Fruit fly (Drosophila melanogaster) whole organism, embryonic: ENCODE data around the gene tipE.
A peak's percentile ranks its signal among the peaks of the same experiment; 100 is the strongest.

Experiments
- Atf3 ChIP-seq: fragments of 200-800 bp; sonication (Bioruptor generic); optimal IDR thresholded peaks from 3 replicates; lab custom pipeline; 2016; ENCODE audit warnings: missing biosample characterization, missing genetic modification characterization
- Atf6 ChIP-seq: fragments of 200-800 bp; sonication (Bioruptor generic); IDR thresholded peaks from 2 replicates; pipeline ENCODE4 v1.3.6; 2022; ENCODE audit warnings: missing biosample characterization, missing genetic modification characterization
- BEAF-32 ChIP-seq: fragments of 200-800 bp; sonication (Bioruptor generic); optimal IDR thresholded peaks from 3 replicates; lab custom pipeline; 2017; ENCODE audit warnings: missing biosample characterization, missing genetic modification characterization, mild to moderate bottlenecking, moderate library complexity, missing genetic modification reagents
- CG11696 ChIP-seq: fragments of 200-800 bp; sonication (Bioruptor generic); IDR thresholded peaks from 2 replicates; pipeline ENCODE4 v1.3.6; 2022; ENCODE audit warnings: missing biosample characterization, missing genetic modification characterization
- CG12104 ChIP-seq: fragments of 200-800 bp; sonication (Bioruptor generic); optimal IDR thresholded peaks from 3 replicates; lab custom pipeline; 2016; ENCODE audit warnings: missing biosample characterization, missing genetic modification characterization
- CG13287 ChIP-seq: fragments of 200-800 bp; sonication (Bioruptor generic); IDR thresholded peaks from 2 replicates; pipeline ENCODE4 v1.3.6; 2022; ENCODE audit warnings: missing biosample characterization, missing genetic modification characterization; ENCODE audit not compliant: partially characterized antibody
- CG14441 ChIP-seq: fragments of 200-800 bp; sonication (Bioruptor generic); IDR thresholded peaks from 2 replicates; pipeline ENCODE4 v1.3.6; 2022; ENCODE audit warnings: missing biosample characterization, missing genetic modification characterization
- CG1603 ChIP-seq: fragments of 200-800 bp; sonication (Bioruptor generic); optimal IDR thresholded peaks from 2 replicates; lab custom pipeline; 2019; ENCODE audit warnings: missing biosample characterization, mild to moderate bottlenecking, missing genetic modification characterization, moderate library complexity
- CG16815 ChIP-seq: fragments of 200-800 bp; sonication (Bioruptor generic); optimal IDR thresholded peaks from 3 replicates; lab custom pipeline; 2017; ENCODE audit warnings: missing biosample characterization, mild to moderate bottlenecking, missing genetic modification characterization
- CG18599 ChIP-seq: fragments of 200-800 bp; sonication (Bioruptor generic); optimal IDR thresholded peaks from 3 replicates; lab custom pipeline; 2017; ENCODE audit warnings: missing biosample characterization, missing genetic modification characterization, mild to moderate bottlenecking, moderate library complexity, missing genetic modification reagents
- CG18619 ChIP-seq: fragments of 200-800 bp; sonication (Bioruptor generic); optimal IDR thresholded peaks from 3 replicates; lab custom pipeline; 2017; ENCODE audit warnings: missing biosample characterization, mild to moderate bottlenecking, missing genetic modification characterization
- CG2712 ChIP-seq: fragments of 200-800 bp; optimal IDR thresholded peaks from 3 replicates; lab custom pipeline; 2019; ENCODE audit warnings: missing biosample characterization, mild to moderate bottlenecking, missing genetic modification characterization, moderate library complexity
- CG3847 ChIP-seq: fragments of 200-800 bp; sonication (Bioruptor generic); IDR thresholded peaks from 2 replicates; pipeline ENCODE4 v1.3.6; 2022; ENCODE audit warnings: missing biosample characterization, missing genetic modification characterization
- CG6654 ChIP-seq: fragments of 200-800 bp; sonication (Bioruptor generic); optimal IDR thresholded peaks from 2 replicates; lab custom pipeline; 2017; ENCODE audit warnings: missing biosample characterization, mild to moderate bottlenecking, missing genetic modification characterization
- CG6683 ChIP-seq: fragments of 200-800 bp; sonication (Bioruptor generic); optimal IDR thresholded peaks from 2 replicates; lab custom pipeline; 2017; ENCODE audit warnings: missing biosample characterization, mild to moderate bottlenecking, missing genetic modification characterization, missing genetic modification reagents
- CG6813 ChIP-seq: fragments of 200-800 bp; sonication (Bioruptor generic); optimal IDR thresholded peaks from 2 replicates; lab custom pipeline; 2017; ENCODE audit warnings: missing biosample characterization, missing genetic modification characterization, mild to moderate bottlenecking, moderate library complexity, missing genetic modification reagents
- CG7928 ChIP-seq: fragments of 200-800 bp; sonication (Bioruptor generic); optimal IDR thresholded peaks from 2 replicates; lab custom pipeline; 2017; ENCODE audit warnings: missing biosample characterization, mild to moderate bottlenecking, missing genetic modification characterization
- CG9215 ChIP-seq: fragments of 200-800 bp; sonication (Bioruptor generic); IDR thresholded peaks from 2 replicates; pipeline ENCODE4 v1.3.6; 2022; ENCODE audit warnings: missing biosample characterization, missing genetic modification characterization
- CG9609 ChIP-seq: fragments of 200-800 bp; sonication (Bioruptor generic); optimal IDR thresholded peaks from 3 replicates; lab custom pipeline; 2016; ENCODE audit warnings: missing biosample characterization, missing genetic modification characterization
- Dip2 ChIP-seq: fragments of 200-800 bp; sonication (Bioruptor generic); IDR thresholded peaks from 2 replicates; pipeline ENCODE4 v1.3.6; 2022; ENCODE audit warnings: missing biosample characterization, missing genetic modification characterization
- Dp ChIP-seq: fragments of 200-800 bp; sonication (Bioruptor generic); optimal IDR thresholded peaks from 2 replicates; lab custom pipeline; 2018; ENCODE audit warnings: missing biosample characterization, mild to moderate bottlenecking, missing genetic modification characterization, moderate library complexity
- Dref ChIP-seq: fragments of 200-800 bp; sonication (Bioruptor generic); IDR thresholded peaks from 2 replicates; pipeline ENCODE4 v1.3.6; 2022; ENCODE audit warnings: missing biosample characterization, missing genetic modification characterization
- ERR ChIP-seq: fragments of 200-800 bp; sonication (Bioruptor generic); optimal IDR thresholded peaks from 2 replicates; lab custom pipeline; 2016; ENCODE audit warnings: missing biosample characterization, missing genetic modification characterization
- Hmr ChIP-seq: fragments of 200-800 bp; sonication (Bioruptor generic); optimal IDR thresholded peaks from 3 replicates; lab custom pipeline; 2017; ENCODE audit warnings: mild to moderate bottlenecking, missing biosample characterization, missing genetic modification reagents, missing genetic modification characterization
- Med ChIP-seq: fragments of 200-800 bp; sonication (Bioruptor generic); peaks from one replicate; lab custom pipeline; 2016; ENCODE audit warnings: missing biosample characterization, missing genetic modification characterization, mild to moderate bottlenecking, inconsistent platforms, moderate library complexity
- NfI ChIP-seq: fragments of 200-800 bp; sonication (Bioruptor generic); optimal IDR thresholded peaks from 3 replicates; lab custom pipeline; 2018; ENCODE audit warnings: missing biosample characterization, mild to moderate bottlenecking, missing genetic modification characterization, moderate library complexity
- Scr ChIP-seq: fragments of 200-800 bp; sonication (Bioruptor generic); IDR thresholded peaks from 2 replicates; pipeline ENCODE4 v1.3.6; 2022; ENCODE audit warnings: missing biosample characterization, missing genetic modification characterization; ENCODE audit not compliant: partially characterized antibody
- Sry-β ChIP-seq: fragments of 200-800 bp; sonication (Bioruptor generic); optimal IDR thresholded peaks from 2 replicates; lab custom pipeline; 2018; ENCODE audit warnings: missing biosample characterization, mild to moderate bottlenecking, missing genetic modification characterization, moderate library complexity
- Stat92E ChIP-seq, 3 experiments: fragments of >200 bp in 2 of 3; fragments of 200-800 bp in 1 of 3; sonication (Bioruptor generic) in 1 of 3; optimal IDR thresholded peaks; 2 replicates each; lab custom pipeline; 2017 to 2019; ENCODE audit warnings: missing biosample characterization in 3 of 3, missing genetic modification characterization in 3 of 3, mild to moderate bottlenecking in 1 of 3, moderate library complexity in 1 of 3
- Xbp1 ChIP-seq: fragments of 200-800 bp; sonication (Bioruptor generic); optimal IDR thresholded peaks from 3 replicates; lab custom pipeline; 2016; ENCODE audit warnings: missing biosample characterization, mild to moderate bottlenecking, missing genetic modification characterization
- al ChIP-seq: fragments of 200-800 bp; sonication (Bioruptor generic); IDR thresholded peaks from 2 replicates; pipeline ENCODE4 v1.3.6; 2022; ENCODE audit warnings: missing biosample characterization, missing genetic modification characterization
- bsh ChIP-seq, 2 experiments: fragments of 200-800 bp; sonication (Bioruptor generic); optimal IDR thresholded peaks; 2 replicates each; lab custom pipeline; 2017 to 2018; ENCODE audit warnings: mild to moderate bottlenecking in 2 of 2, missing biosample characterization in 2 of 2, missing genetic modification characterization in 2 of 2, moderate library complexity in 1 of 2
- cad ChIP-seq: fragments of >200 bp; optimal IDR thresholded peaks from 2 replicates; lab custom pipeline; 2017; ENCODE audit warnings: missing biosample characterization, missing genetic modification characterization
- chn ChIP-seq: fragments of 200-800 bp; sonication (Bioruptor generic); optimal IDR thresholded peaks from 2 replicates; lab custom pipeline; 2016; ENCODE audit warnings: missing biosample characterization, missing genetic modification characterization
- crol ChIP-seq: fragments of 200-800 bp; sonication (Bioruptor generic); IDR thresholded peaks from 2 replicates; pipeline ENCODE4 v1.3.6; 2022; ENCODE audit warnings: missing biosample characterization, missing genetic modification characterization
- crp ChIP-seq, 2 experiments: fragments of 200-800 bp; sonication (Bioruptor generic); optimal IDR thresholded peaks; 2 replicates in 1 of 2; 3 replicates in 1 of 2; lab custom pipeline; 2017; ENCODE audit warnings: missing biosample characterization in 2 of 2, missing genetic modification characterization in 2 of 2, mild to moderate bottlenecking in 1 of 2, moderate library complexity in 1 of 2
- emc ChIP-seq: fragments of 200-800 bp; sonication (Bioruptor generic); optimal IDR thresholded peaks from 2 replicates; lab custom pipeline; 2016; ENCODE audit warnings: missing biosample characterization, missing genetic modification characterization
- en ChIP-seq: fragments of 200-800 bp; sonication (Bioruptor generic); optimal IDR thresholded peaks from 2 replicates; lab custom pipeline; 2016; ENCODE audit warnings: missing biosample characterization, missing genetic modification characterization
- fd96Cb ChIP-seq: fragments of 200-800 bp; sonication (Bioruptor generic); optimal IDR thresholded peaks from 2 replicates; lab custom pipeline; 2018; ENCODE audit warnings: missing biosample characterization, mild to moderate bottlenecking, missing genetic modification characterization, moderate library complexity
- hbn ChIP-seq: fragments of 200-800 bp; sonication (Bioruptor generic); IDR thresholded peaks from 2 replicates; pipeline ENCODE4 v1.3.6; 2022; ENCODE audit warnings: missing biosample characterization, missing genetic modification characterization; ENCODE audit not compliant: partially characterized antibody
- ken ChIP-seq: fragments of 200-800 bp; sonication (Bioruptor generic); IDR thresholded peaks from 3 replicates; pipeline ENCODE4 v1.3.6; 2022; ENCODE audit warnings: missing biosample characterization, missing genetic modification characterization
- mam ChIP-seq: fragments of 200-800 bp; sonication (Bioruptor generic); optimal IDR thresholded peaks from 3 replicates; lab custom pipeline; 2016; ENCODE audit warnings: missing biosample characterization, missing genetic modification characterization
- phol ChIP-seq: fragments of 200-800 bp; sonication (Bioruptor generic); optimal IDR thresholded peaks from 3 replicates; lab custom pipeline; 2018; ENCODE audit warnings: missing biosample characterization, mild to moderate bottlenecking, missing genetic modification characterization, moderate library complexity
- pros ChIP-seq: fragments of 200-800 bp; sonication (Bioruptor generic); optimal IDR thresholded peaks from 3 replicates; lab custom pipeline; 2019; ENCODE audit warnings: missing biosample characterization, mild to moderate bottlenecking, missing genetic modification characterization, moderate library complexity
- sima ChIP-seq: fragments of 200-800 bp; sonication (Bioruptor generic); optimal IDR thresholded peaks from 2 replicates; lab custom pipeline; 2016; ENCODE audit warnings: missing biosample characterization, missing genetic modification characterization
- ttk ChIP-seq: fragments of 200-800 bp; sonication (Bioruptor generic); IDR thresholded peaks from 2 replicates; pipeline ENCODE4 v2.1.2; 2022; ENCODE audit warnings: missing biosample characterization, missing genetic modification characterization
- unc-4 ChIP-seq: fragments of 200-800 bp; sonication (Bioruptor generic); IDR thresholded peaks from 2 replicates; pipeline ENCODE4 v1.3.6; 2022; ENCODE audit warnings: missing biosample characterization, missing genetic modification characterization; ENCODE audit not compliant: partially characterized antibody
- vnd ChIP-seq: fragments of 200-800 bp; sonication (Bioruptor generic); IDR thresholded peaks from 3 replicates; pipeline ENCODE4 v1.3.6; 2022; ENCODE audit warnings: missing biosample characterization, missing genetic modification characterization; ENCODE audit not compliant: partially characterized antibody
- vvl ChIP-seq: fragments of 200-800 bp; sonication (Bioruptor generic); IDR thresholded peaks from 2 replicates; pipeline ENCODE4 v1.3.6; 2022; ENCODE audit warnings: missing biosample characterization, missing genetic modification characterization
- zf30C ChIP-seq: fragments of 200-800 bp; sonication (Bioruptor generic); optimal IDR thresholded peaks from 3 replicates; lab custom pipeline; 2018; ENCODE audit warnings: missing biosample characterization, mild to moderate bottlenecking, missing genetic modification characterization

tipE gene

DNA sequence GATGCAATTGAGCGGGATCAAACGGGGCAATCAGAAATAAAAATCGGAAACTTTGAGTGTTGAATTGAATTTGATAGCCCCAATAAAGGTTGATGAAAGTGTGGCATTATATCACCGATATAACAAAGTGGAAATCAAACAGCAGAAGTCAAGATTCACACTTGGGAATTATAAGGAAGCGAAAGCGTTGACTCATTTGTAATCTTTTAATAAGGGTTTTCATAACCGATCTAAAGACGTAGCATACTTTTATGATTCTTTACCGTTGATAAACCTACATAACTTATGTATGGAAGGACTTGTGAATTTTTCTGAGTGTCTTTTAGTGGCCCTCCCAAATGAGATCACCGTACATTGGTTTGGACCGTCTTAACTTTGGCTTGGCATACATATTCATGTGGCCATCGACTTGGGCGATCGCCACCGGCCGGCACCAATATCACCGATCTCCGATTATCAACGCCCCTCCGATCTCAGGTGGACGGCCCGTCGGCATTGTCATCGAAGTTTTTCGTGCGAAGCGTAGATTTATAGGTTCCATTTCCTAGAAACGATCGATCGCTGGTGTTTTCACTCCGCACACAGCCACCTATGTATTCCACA, 41.2 kb downstream of the tipE start (continued):
- TF ChIP-seq CG6813 (GFP tag; lab: Kevin White, UChicago) (no peak), al (GFP tag; lab: Robert Waterston, UW) (no peak), vvl (peak; percentile 66), CG14441 (no peak), Xbp1 (GFP tag; lab: Kevin White, UChicago) (no peak), emc (GFP tag; lab: Kevin White, UChicago) (no peak), Med (GFP tag; lab: Kevin White, UChicago) (peak; percentile 19), CG9215 (no peak), CG9609 (no peak), vnd (GFP tag; lab: Robert Waterston, UW) (no peak), CG6683 (GFP tag; lab: Kevin White, UChicago) (no peak), CG6654 (GFP tag; lab: Kevin White, UChicago) (no peak), CG11696 (GFP tag; lab: Robert Waterston, UW) (no peak), BEAF-32 (GFP tag; lab: Kevin White, UChicago) (no peak), en (GFP tag; lab: Kevin White, UChicago) (no peak), pros (GFP tag; lab: Kevin White, UChicago) (peak; percentile 55), Scr (GFP tag; lab: Robert Waterston, UW) (no peak), ttk (GFP tag; lab: Robert Waterston, UW) (no peak), sima (no peak), crp (GFP tag; optimal IDR thresholded peaks at IDR 0.05; lab: Kevin White, UChicago) (no peak), Stat92E (GFP tag; optimal IDR thresholded peaks at IDR 0.05; lab: Kevin White, UChicago) (peak in 1 of 3 experiments; percentile 89), unc-4 (GFP tag; lab: Robert Waterston, UW) (no peak), ERR (GFP tag; lab: Kevin White, UChicago) (no peak), CG16815 (no peak), CG12104 (GFP tag; lab: Kevin White, UChicago) (no peak), cad (GFP tag; lab: Kevin White, UChicago) (peak; percentile 7), Sry-β (GFP tag; lab: Kevin White, UChicago) (no peak), Atf3 (GFP tag; lab: Kevin White, UChicago) (no peak), ken (GFP tag; lab: Robert Waterston, UW) (no peak), Dp (no peak), crol (GFP tag; lab: Robert Waterston, UW) (no peak), CG13287 (GFP tag; lab: Robert Waterston, UW) (no peak), Dip2 (GFP tag; lab: Robert Waterston, UW) (no peak), CG7928 (GFP tag; lab: Kevin White, UChicago) (no peak), chn (GFP tag; lab: Kevin White, UChicago) (no peak), CG2712 (no peak), CG18599 (GFP tag; lab: Kevin White, UChicago) (no peak), zf30C (GFP tag; lab: Kevin White, UChicago) (peak; percentile 24), hbn (GFP tag; lab: Robert Waterston, UW) (no peak), Hmr (GFP tag; lab: Kevin White, UChicago) (no peak), mam (GFP tag; lab: Kevin White, UChicago) (no peak), bsh (GFP tag; optimal IDR thresholded peaks at IDR 0.05; lab: Kevin White, UChicago) (peak in 1 of 2 experiments; percentile 14), CG1603 (tag; lab: Kevin White, UChicago) (peak; percentile 3), NfI (GFP tag; lab: Kevin White, UChicago) (no peak), CG3847 (GFP tag; lab: Robert Waterston, UW) (no peak), phol (tag; lab: Kevin White, UChicago) (peak; percentile 12), Dref (no peak), fd96Cb (no peak), Atf6 (no peak), CG18619 (GFP tag; lab: Kevin White, UChicago) (no peak)
